Worm (Caenorhabditis elegans) whole organism, L4 larva: ENCODE results near the gene T24C2.5.

Source experiments
- F44E2.7 ChIP-seq: fragments of 200-800 bp; sonication (Bioruptor generic); IDR thresholded peaks from 2 replicates; pipeline ENCODE4 v2.1.2; 2022; ENCODE audit warnings: missing genetic modification characterization, missing compliant biosample characterization
- R02D3.7 ChIP-seq: fragments of 150-350 bp; sonication (generic microtip); optimal IDR thresholded peaks from 3 replicates; lab custom pipeline; 2014; ENCODE audit warnings: missing biosample characterization, missing genetic modification characterization
- T26A8.4 ChIP-seq: fragments of 200-800 bp; sonication (Bioruptor generic); IDR thresholded peaks from 2 replicates; pipeline ENCODE4 v1.3.6; 2022; ENCODE audit warnings: missing genetic modification characterization, missing compliant biosample characterization
- Y105C5A.15 ChIP-seq: fragments of 200-800 bp; sonication (Bioruptor generic); IDR thresholded peaks from 2 replicates; pipeline ENCODE4 v1.3.6; 2022; ENCODE audit warnings: missing genetic modification characterization, missing compliant biosample characterization
- Y5F2A.4 ChIP-seq: fragments of 200-800 bp; sonication (Bioruptor generic); optimal IDR thresholded peaks from 2 replicates; lab custom pipeline; 2018; ENCODE audit warnings: mild to moderate bottlenecking, missing genetic modification characterization, missing compliant biosample characterization
- ZK546.5 ChIP-seq, 2 experiments: sonication (generic microtip); optimal IDR thresholded peaks; 2 replicates each; lab custom pipeline; 2017; ENCODE audit warnings: missing biosample characterization in 2 of 2, missing genetic modification characterization in 2 of 2
- aha-1 ChIP-seq: fragments of 150-350 bp; peaks from one replicate; lab custom pipeline; 2014; ENCODE audit warnings: missing biosample characterization, missing genetic modification characterization
- aly-2 ChIP-seq: sonication (generic microtip); optimal IDR thresholded peaks from 2 replicates; lab custom pipeline; 2018; ENCODE audit warnings: missing biosample characterization, missing genetic modification characterization
- ceh-20 ChIP-seq: fragments of 200-800 bp; sonication (Bioruptor generic); IDR thresholded peaks from 2 replicates; pipeline ENCODE4 v1.3.6; 2022; ENCODE audit warnings: missing genetic modification reagents, missing genetic modification characterization, missing compliant biosample characterization
- ceh-28 ChIP-seq: fragments of 150-350 bp; optimal IDR thresholded peaks from 2 replicates; lab custom pipeline; 2014; ENCODE audit warnings: missing biosample characterization, missing genetic modification reagents, missing genetic modification characterization
- ceh-32 ChIP-seq: sonication (generic microtip); optimal IDR thresholded peaks from 2 replicates; lab custom pipeline; 2016; ENCODE audit warnings: mild to moderate bottlenecking, missing genetic modification characterization, missing compliant biosample characterization; ENCODE audit not compliant: poor library complexity
- cey-2 ChIP-seq: sonication (generic microtip); optimal IDR thresholded peaks from 3 replicates; lab custom pipeline; 2017; ENCODE audit warnings: missing genetic modification characterization, mild to moderate bottlenecking, missing compliant biosample characterization, antibody characterized with exemption, borderline replicate concordance; ENCODE audit not compliant: insufficient read depth
- daf-12 ChIP-seq: fragments of 150-350 bp; optimal IDR thresholded peaks from 2 replicates; lab custom pipeline; 2014; ENCODE audit warnings: missing biosample characterization, missing genetic modification reagents, missing genetic modification characterization
- daf-16 ChIP-seq, 3 experiments: sonication (generic microtip); optimal IDR thresholded peaks; 2 replicates each; lab custom pipeline; 2016 to 2017; ENCODE audit warnings: missing genetic modification characterization in 3 of 3, missing genetic modification reagents in 3 of 3, mild to moderate bottlenecking in 2 of 3, missing compliant biosample characterization in 2 of 3, missing biosample characterization in 1 of 3, moderate library complexity in 1 of 3
- dmd-6 ChIP-seq: fragments of 200-800 bp; sonication (Bioruptor generic); IDR thresholded peaks from 2 replicates; pipeline ENCODE4 v1.3.6; 2022; ENCODE audit warnings: missing genetic modification reagents, missing genetic modification characterization, missing compliant biosample characterization
- dmd-8 ChIP-seq: fragments of 200-800 bp; sonication (Bioruptor generic); IDR thresholded peaks from 2 replicates; pipeline ENCODE4 v1.3.6; 2022; ENCODE audit warnings: missing genetic modification characterization, missing compliant biosample characterization
- dpl-1 ChIP-seq: fragments of 150-350 bp; optimal IDR thresholded peaks from 2 replicates; lab custom pipeline; 2014; ENCODE audit warnings: missing biosample characterization, missing genetic modification reagents, missing genetic modification characterization
- dve-1 ChIP-seq: sonication (generic microtip); optimal IDR thresholded peaks from 2 replicates; lab custom pipeline; 2017; ENCODE audit warnings: antibody characterized with exemption, mild to moderate bottlenecking, missing genetic modification characterization, missing compliant biosample characterization; ENCODE audit not compliant: insufficient read depth
- egl-27 ChIP-seq: sonication (generic microtip); optimal IDR thresholded peaks from 3 replicates; lab custom pipeline; 2017; ENCODE audit warnings: missing biosample characterization, missing genetic modification reagents, missing genetic modification characterization
- egl-43 ChIP-seq: fragments of 200-800 bp; sonication (Bioruptor generic); IDR thresholded peaks from 2 replicates; pipeline ENCODE4 v1.3.6; 2022; ENCODE audit warnings: missing genetic modification reagents, missing genetic modification characterization, missing compliant biosample characterization
- gei-8 ChIP-seq: fragments of 200-800 bp; sonication (Bioruptor generic); optimal IDR thresholded peaks from 2 replicates; lab custom pipeline; 2018; ENCODE audit warnings: mild to moderate bottlenecking, missing genetic modification characterization, missing compliant biosample characterization
- hlh-11 ChIP-seq: fragments of 200-800 bp; sonication (Bioruptor generic); optimal IDR thresholded peaks from 2 replicates; lab custom pipeline; 2018; ENCODE audit warnings: mild to moderate bottlenecking, missing genetic modification characterization, missing compliant biosample characterization
- hlh-30 ChIP-seq: sonication (generic microtip); optimal IDR thresholded peaks from 2 replicates; lab custom pipeline; 2017; ENCODE audit warnings: antibody characterized with exemption, mild to moderate bottlenecking, missing genetic modification characterization, missing compliant biosample characterization; ENCODE audit not compliant: insufficient read depth
- lin-38 ChIP-seq: fragments of 200-800 bp; sonication (Bioruptor generic); IDR thresholded peaks from 2 replicates; pipeline ENCODE4 v1.3.6; 2022; ENCODE audit warnings: missing genetic modification reagents, missing genetic modification characterization, missing compliant biosample characterization
- lin-39 ChIP-seq: fragments of 150-350 bp; optimal IDR thresholded peaks from 2 replicates; lab custom pipeline; 2014; ENCODE audit warnings: missing biosample characterization, missing genetic modification reagents, missing genetic modification characterization
- lsy-2 ChIP-seq, 2 experiments: fragments of 150-350 bp in 1 of 2; sonication (generic microtip) in 1 of 2; optimal IDR thresholded peaks; 2 replicates each; lab custom pipeline; 2014 to 2017; ENCODE audit warnings: missing biosample characterization in 2 of 2, missing genetic modification characterization in 2 of 2
- mdt-29 ChIP-seq: fragments of 200-800 bp; sonication (Bioruptor generic); IDR thresholded peaks from 2 replicates; pipeline ENCODE4 v1.3.6; 2022; ENCODE audit warnings: missing genetic modification reagents, missing genetic modification characterization, missing compliant biosample characterization
- mes-2 ChIP-seq: sonication (generic microtip); optimal IDR thresholded peaks from 2 replicates; lab custom pipeline; 2016; ENCODE audit warnings: missing genotype, mild to moderate bottlenecking, missing genetic modification characterization, missing compliant biosample characterization; ENCODE audit not compliant: poor library complexity, severe bottlenecking
- mxl-2 ChIP-seq: fragments of 200-800 bp; sonication (Bioruptor generic); conservative IDR thresholded peaks from 2 replicates; pipeline ENCODE4 v1.3.6; 2022; ENCODE audit warnings: missing genetic modification reagents, missing genetic modification characterization, missing compliant biosample characterization
- mxl-3 ChIP-seq: fragments of 200-800 bp; sonication (Bioruptor generic); optimal IDR thresholded peaks from 2 replicates; lab custom pipeline; 2018; ENCODE audit warnings: mild to moderate bottlenecking, missing genetic modification characterization, missing compliant biosample characterization
- nhr-111 ChIP-seq: fragments of 200-800 bp; sonication (Bioruptor generic); optimal IDR thresholded peaks from 2 replicates; lab custom pipeline; 2018; ENCODE audit warnings: mild to moderate bottlenecking, missing genetic modification characterization, missing compliant biosample characterization
- nhr-28 ChIP-seq: fragments of 150-350 bp; optimal IDR thresholded peaks from 2 replicates; lab custom pipeline; 2014; ENCODE audit warnings: missing biosample characterization, missing genetic modification characterization
- nhr-41 ChIP-seq: fragments of 200-800 bp; sonication (Bioruptor generic); IDR thresholded peaks from 2 replicates; pipeline ENCODE4 v1.3.6; 2022; ENCODE audit warnings: missing genetic modification reagents, missing genetic modification characterization, missing compliant biosample characterization
- nhr-6 ChIP-seq: fragments of 150-350 bp; optimal IDR thresholded peaks from 2 replicates; lab custom pipeline; 2014; ENCODE audit warnings: missing biosample characterization, missing genetic modification characterization
- pqm-1 ChIP-seq: sonication (generic microtip); optimal IDR thresholded peaks from 2 replicates; lab custom pipeline; 2017; ENCODE audit warnings: missing biosample characterization, missing genetic modification characterization
- saeg-2 ChIP-seq: fragments of 200-800 bp; sonication (Bioruptor generic); IDR thresholded peaks from 2 replicates; pipeline ENCODE4 v1.3.6; 2022; ENCODE audit warnings: missing genetic modification reagents, missing genetic modification characterization, missing compliant biosample characterization
- sdz-12 ChIP-seq: fragments of 200-800 bp; sonication (Bioruptor generic); optimal IDR thresholded peaks from 2 replicates; lab custom pipeline; 2018; ENCODE audit warnings: mild to moderate bottlenecking, missing genetic modification characterization, missing compliant biosample characterization
- set-16 ChIP-seq: fragments of 200-800 bp; sonication (Bioruptor generic); IDR thresholded peaks from 2 replicates; pipeline ENCODE4 v1.3.6; 2022; ENCODE audit warnings: missing genetic modification reagents, missing genetic modification characterization, missing compliant biosample characterization
- spr-3 ChIP-seq: fragments of 200-800 bp; sonication (Bioruptor generic); optimal IDR thresholded peaks from 2 replicates; lab custom pipeline; 2018; ENCODE audit warnings: mild to moderate bottlenecking, missing genetic modification characterization, missing compliant biosample characterization
- tag-97 ChIP-seq: fragments of 200-800 bp; sonication (Bioruptor generic); IDR thresholded peaks from 2 replicates; pipeline ENCODE4 v1.3.6; 2022; ENCODE audit warnings: missing genetic modification characterization, missing compliant biosample characterization
- tra-1 ChIP-seq: fragments of 200-800 bp; sonication (Bioruptor generic); IDR thresholded peaks from 2 replicates; pipeline ENCODE4 v1.3.6; 2022; ENCODE audit warnings: missing genetic modification reagents, missing genetic modification characterization, missing compliant biosample characterization
- unc-39 ChIP-seq: sonication (generic microtip); optimal IDR thresholded peaks from 2 replicates; lab custom pipeline; 2017; ENCODE audit warnings: missing biosample characterization, missing genetic modification characterization
- unc-62 ChIP-seq, 3 experiments: fragments of 150-350 bp in 1 of 3; sonication (generic microtip); optimal IDR thresholded peaks in 2 of 3; peaks in 1 of 3; 1 replicate in 1 of 3; 2 replicates in 2 of 3; lab custom pipeline; 2014 to 2017; ENCODE audit warnings: missing biosample characterization in 3 of 3, missing genetic modification characterization in 3 of 3, missing genetic modification reagents in 3 of 3, missing genotype in 1 of 3
- zfp-2 ChIP-seq: sonication (generic microtip); optimal IDR thresholded peaks from 2 replicates; lab custom pipeline; 2016; ENCODE audit warnings: mild to moderate bottlenecking, missing genetic modification characterization, missing compliant biosample characterization
- zip-2 ChIP-seq: fragments of 150-350 bp; optimal IDR thresholded peaks from 2 replicates; lab custom pipeline; 2014; ENCODE audit warnings: missing biosample characterization, missing genetic modification characterization

T24C2.5 gene

DNA sequence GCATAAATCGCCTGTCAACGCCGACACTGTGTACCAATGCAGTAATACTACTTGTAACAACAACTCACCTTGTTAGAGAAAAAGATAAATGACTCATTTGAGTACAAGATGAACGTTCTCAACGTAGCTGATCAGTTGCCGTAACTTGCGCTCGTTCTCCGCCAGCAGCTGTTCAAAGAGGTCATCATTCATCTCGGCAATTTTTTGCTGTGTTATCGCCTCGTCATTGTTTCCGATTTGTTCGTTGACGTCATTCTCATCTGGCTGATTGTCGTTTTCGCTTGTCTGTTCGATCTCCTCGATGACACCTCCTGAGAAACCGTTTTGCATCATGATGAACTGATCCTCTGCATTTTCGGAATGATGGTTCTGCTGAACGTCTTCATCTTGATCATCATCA is 30.9 kb upstream of the T24C2.5 start (continued):
- TF ChIP-seq nhr-28 (tag; lab: Kevin White, UChicago) (peak; percentile 31), nhr-41 (no peak), Y105C5A.15 (no peak), mxl-3 (GFP tag; lab: Kevin White, UChicago) (peak; percentile 7), T26A8.4 (no peak), zip-2 (no peak), aly-2 (tag; lab: Kevin White, UChicago) (no peak), unc-39 (tag; lab: Kevin White, UChicago) (no peak), daf-12 (no peak), set-16 (GFP tag; lab: Robert Waterston, UW) (no peak), mxl-2 (GFP tag; lab: Robert Waterston, UW) (no peak), F44E2.7 (GFP tag; lab: Robert Waterston, UW) (no peak), dpl-1 (GFP tag; lab: Kevin White, UChicago) (no peak), cey-2 (tag; lab: Kevin White, UChicago) (no peak), tra-1 (GFP tag; lab: Robert Waterston, UW) (peak; percentile 58; the same call in 1 of the 2 replicates), lsy-2 (tag; optimal IDR thresholded peaks at IDR 0.05; lab: Kevin White, UChicago) (peak in 1 of 2 experiments; percentile 3), egl-27 (no peak)

DNA sequence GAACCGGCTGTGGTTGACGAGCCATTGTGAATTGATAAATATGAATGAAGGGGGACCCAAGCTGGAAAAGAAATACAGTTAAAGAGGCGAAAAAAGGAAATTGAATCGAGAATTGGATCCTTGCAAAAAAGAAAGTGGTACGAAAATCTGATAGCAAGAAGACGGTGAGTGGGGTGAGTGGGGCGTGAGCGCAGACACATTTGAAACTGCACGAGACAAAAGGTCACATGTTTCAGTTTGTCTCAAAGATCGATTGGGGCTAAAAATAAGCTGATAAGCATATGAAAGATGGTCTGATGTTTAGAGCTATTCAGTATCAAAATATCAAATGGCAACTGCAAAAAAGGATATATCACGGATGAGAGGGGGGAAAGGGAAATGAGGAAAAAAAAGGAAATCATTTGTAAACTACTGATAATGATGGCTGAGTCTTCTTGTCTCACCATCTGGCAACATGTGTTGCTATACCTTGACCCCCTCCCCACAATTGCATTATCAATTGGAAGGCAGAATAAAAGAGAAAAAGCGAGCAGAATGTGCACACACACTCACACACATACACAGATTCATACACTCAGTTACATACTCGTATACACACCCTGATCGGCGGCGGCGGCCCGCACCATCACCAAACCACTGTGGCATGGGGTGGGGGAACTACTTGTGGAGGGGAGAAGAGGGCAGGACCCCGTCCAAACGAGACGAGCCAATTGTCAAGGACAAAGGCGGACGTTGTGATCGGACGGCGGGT is 30.2 kb upstream of the T24C2.5 start, which contains the start of gene M163.1:
TSS of gene M163.1 (minus strand) at position 25 of the 751 bp plus-strand sequence.
- no peak for TF ChIP-seq saeg-2 (GFP tag; lab: Robert Waterston, UW)
- peak; percentile 49 for TF ChIP-seq pqm-1 (tag; lab: Kevin White, UChicago)
- peak; percentile 84 for TF ChIP-seq set-16 (GFP tag; lab: Robert Waterston, UW)
- no peak for TF ChIP-seq Y5F2A.4 (GFP tag; lab: Kevin White, UChicago)
- TF ChIP-seq dmd-8, result no peak
- TF ChIP-seq unc-62 (GFP tag; optimal IDR thresholded peaks at IDR 0.05 in 1 of 2; lab: Kevin White, UChicago), result peak in 1 of 2 experiments; percentile 91
- no peak for TF ChIP-seq unc-62 (tag; optimal IDR thresholded peaks at IDR 0.05; lab: Kevin White, UChicago)
- TF ChIP-seq ceh-20 (GFP tag; lab: Robert Waterston, UW), result no peak
- peak; percentile 76 for TF ChIP-seq hlh-30
- TF ChIP-seq sdz-12 (GFP tag; lab: Kevin White, UChicago), result no peak
- TF ChIP-seq aha-1 (tag; lab: Kevin White, UChicago), result peak; percentile 95
- peak; percentile 38 for TF ChIP-seq hlh-11 (tag; lab: Kevin White, UChicago)
- TF ChIP-seq nhr-111 (GFP tag; lab: Kevin White, UChicago), result no peak
- TF ChIP-seq F44E2.7 (GFP tag; lab: Robert Waterston, UW), result 0 out of 2 replicates have a peak, but pooled peaks have one; percentile 48
- no peak for TF ChIP-seq spr-3 (GFP tag; lab: Kevin White, UChicago)
- TF ChIP-seq tra-1 (GFP tag; lab: Robert Waterston, UW), result 0 out of 2 replicates have a peak, but pooled peaks have one; percentile 28
- no peak for TF ChIP-seq ceh-28 (tag; lab: Kevin White, UChicago)
- no peak for TF ChIP-seq Y105C5A.15
- TF ChIP-seq gei-8 (GFP tag; lab: Kevin White, UChicago), result no peak
- TF ChIP-seq R02D3.7 (tag; lab: Kevin White, UChicago), result no peak
- 0 out of 2 replicates have a peak, but pooled peaks have one; percentile 18 for TF ChIP-seq lin-38 (GFP tag; lab: Robert Waterston, UW)
- no peak for TF ChIP-seq zfp-2 (tag; lab: Kevin White, UChicago)
- TF ChIP-seq lin-39 (tag; lab: Kevin White, UChicago), result no peak
- 0 out of 2 replicates have a peak, but pooled peaks have one; percentile 11 for TF ChIP-seq egl-43 (GFP tag; lab: Robert Waterston, UW)
- TF ChIP-seq daf-16 (GFP tag; optimal IDR thresholded peaks at IDR 0.05; lab: Kevin White, UChicago), result no peak
- TF ChIP-seq daf-16 (tag; optimal IDR thresholded peaks at IDR 0.05; lab: Kevin White, UChicago), result peak; percentile 57
- no peak for TF ChIP-seq nhr-6 (tag; lab: Kevin White, UChicago)
- no peak for TF ChIP-seq egl-27
- no peak for TF ChIP-seq nhr-41
- no peak for TF ChIP-seq ZK546.5 (tag; optimal IDR thresholded peaks at IDR 0.05; lab: Kevin White, UChicago)
- TF ChIP-seq aly-2 (tag; lab: Kevin White, UChicago), result no peak
- peak; percentile 42 for TF ChIP-seq dve-1 (tag; lab: Kevin White, UChicago)
- TF ChIP-seq ceh-32 (tag; lab: Kevin White, UChicago), result no peak
- TF ChIP-seq dmd-6 (GFP tag; lab: Robert Waterston, UW), result peak; percentile 56
- TF ChIP-seq mdt-29, result 0 out of 2 replicates have a peak, but pooled peaks have one; percentile 11
- peak; percentile 1 for TF ChIP-seq mes-2 (tag; lab: Kevin White, UChicago)
- TF ChIP-seq tag-97 (GFP tag; lab: Robert Waterston, UW), result no peak
- TF ChIP-seq nhr-28 (tag; lab: Kevin White, UChicago), result peak; percentile 37
